Worm (Caenorhabditis elegans): ENCODE measurements around the gene comt-4.
A peak's percentile ranks its signal among the peaks of the same experiment; 100 is the strongest.
"Not testable (repeated sequence)": the region's sequence is repeated elsewhere in the genome, so short reads cannot be mapped to it uniquely, and the experiment has no call there.

Gene comt-4

DNA sequence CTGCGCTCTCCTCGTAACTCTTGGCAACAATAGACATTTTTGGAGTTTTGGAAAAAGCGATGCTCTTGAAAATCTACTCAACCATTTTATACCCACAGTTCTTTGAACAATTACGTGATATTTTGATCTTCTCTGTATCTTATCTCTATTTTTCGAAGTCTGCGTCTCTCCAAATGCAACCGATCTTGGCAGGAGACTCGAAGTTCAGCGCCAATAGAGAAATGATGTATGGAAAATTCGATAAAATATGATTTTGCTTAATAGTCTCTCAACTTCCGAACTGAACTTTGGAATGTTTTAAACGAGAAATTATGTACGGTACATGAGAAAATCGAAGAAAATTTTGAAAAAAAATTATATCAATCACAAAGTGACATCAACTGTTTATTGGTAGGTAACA lies at the start of gene comt-4:
TSS of gene comt-4 (minus strand) at position 50 of the 400 bp plus-strand sequence.
- TF ChIP-seq F13C5.2 (tag; optimal IDR thresholded peaks at IDR 0.05): no peak
- TF ChIP-seq hmg-4 (GFP tag; optimal IDR thresholded peaks at IDR 0.05): no peak
- no peak for TF ChIP-seq hmbx-1 (tag; optimal IDR thresholded peaks at IDR 0.05)
- TF ChIP-seq tra-4 (tag; optimal IDR thresholded peaks at IDR 0.05): no peak
- TF ChIP-seq hnd-1 (tag; optimal IDR thresholded peaks at IDR 0.05): no peak
- no peak for TF ChIP-seq ama-1 (optimal IDR thresholded peaks at IDR 0.05)
- no peak for TF ChIP-seq tbx-11 (GFP tag; IDR thresholded peaks at IDR 0.05)
- no peak for TF ChIP-seq sea-1 (GFP tag; conservative IDR thresholded peaks at IDR 0.05)
- no peak for TF ChIP-seq flt-1 (GFP tag; IDR thresholded peaks at IDR 0.05)
- no peak for TF ChIP-seq ets-7 (tag; optimal IDR thresholded peaks at IDR 0.05)
- TF ChIP-seq ceh-36 (tag; optimal IDR thresholded peaks at IDR 0.05): no peak
- TF ChIP-seq B0310.2 (tag; optimal IDR thresholded peaks at IDR 0.05): no peak
- TF ChIP-seq aly-1 (tag; optimal IDR thresholded peaks at IDR 0.05): no peak
- TF ChIP-seq tbx-37 (GFP tag; conservative IDR thresholded peaks at IDR 0.05): no peak
- no peak for TF ChIP-seq ceh-13 (GFP tag; optimal IDR thresholded peaks at IDR 0.05)

DNA sequence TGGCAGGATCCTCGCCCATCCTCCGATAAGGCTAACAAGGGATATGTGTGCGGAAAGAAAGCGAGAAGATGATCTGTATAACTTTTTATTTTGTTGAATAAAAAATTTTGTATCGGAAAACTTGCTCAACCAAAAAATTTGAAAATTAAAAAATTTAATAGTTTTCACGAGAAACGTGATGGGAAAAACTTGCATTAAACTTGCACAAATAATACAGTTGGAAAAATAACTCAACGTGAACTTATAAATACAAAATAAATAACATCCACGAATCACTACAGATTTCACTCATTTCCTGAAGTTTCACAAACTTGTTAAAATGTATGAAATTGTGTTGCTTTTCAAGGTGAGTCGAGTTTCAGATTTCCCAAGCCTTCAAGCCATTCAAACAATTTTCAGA lies 49.1 kb upstream of the comt-4 start, which contains the start of gene F36F12.7:
TSS of gene F36F12.7 (plus strand) at position 301 of the 400 bp plus-strand sequence.
- TF ChIP-seq pes-1 (GFP tag; IDR thresholded peaks at IDR 0.05): no peak

DNA sequence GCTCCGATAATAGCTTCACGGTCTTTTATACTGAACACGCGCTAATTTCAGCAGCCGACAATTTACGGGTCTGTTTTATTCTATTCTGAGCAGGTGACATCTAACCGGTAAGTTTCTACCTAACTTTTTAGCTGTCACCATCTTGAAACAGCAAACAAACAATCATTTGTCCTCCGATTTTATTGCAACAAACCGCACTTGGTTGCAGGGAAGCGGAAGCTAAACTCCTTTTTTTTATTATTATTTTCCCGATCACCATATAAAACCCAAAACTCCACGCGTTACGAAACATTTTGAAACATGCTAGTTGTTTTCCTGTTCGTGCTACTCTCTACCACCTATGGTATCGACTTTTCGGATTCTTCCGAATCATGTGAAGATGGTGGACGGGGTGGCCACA lies 47.7 kb upstream of the comt-4 start, which contains the start of gene clec-208:
TSS of gene clec-208 (plus strand) at position 301 of the 400 bp plus-strand sequence.
- TF ChIP-seq ceh-13 (GFP tag; optimal IDR thresholded peaks at IDR 0.05): no peak
- TF ChIP-seq sea-1 (GFP tag; conservative IDR thresholded peaks at IDR 0.05): no peak
- TF ChIP-seq hmbx-1 (tag; optimal IDR thresholded peaks at IDR 0.05): no peak
- TF ChIP-seq pes-1 (GFP tag; IDR thresholded peaks at IDR 0.05): no peak
- TF ChIP-seq tra-4 (tag; optimal IDR thresholded peaks at IDR 0.05): no peak
- no peak for TF ChIP-seq flt-1 (GFP tag; IDR thresholded peaks at IDR 0.05)
- TF ChIP-seq aly-1 (tag; optimal IDR thresholded peaks at IDR 0.05): no peak
- no peak for TF ChIP-seq ama-1 (optimal IDR thresholded peaks at IDR 0.05)
- TF ChIP-seq hnd-1 (tag; optimal IDR thresholded peaks at IDR 0.05): no peak
- TF ChIP-seq ets-7 (tag; optimal IDR thresholded peaks at IDR 0.05): no peak
- no peak for TF ChIP-seq scrt-1 (GFP tag; IDR thresholded peaks at IDR 0.05)
- no peak for TF ChIP-seq tbx-37 (GFP tag; conservative IDR thresholded peaks at IDR 0.05)
- TF ChIP-seq B0310.2 (tag; optimal IDR thresholded peaks at IDR 0.05): no peak
- TF ChIP-seq ceh-36 (tag; optimal IDR thresholded peaks at IDR 0.05): no peak
- no peak for TF ChIP-seq hmg-4 (GFP tag; optimal IDR thresholded peaks at IDR 0.05)
- TF ChIP-seq tbx-11 (GFP tag; IDR thresholded peaks at IDR 0.05): no peak
- TF ChIP-seq F13C5.2 (tag; optimal IDR thresholded peaks at IDR 0.05): no peak

DNA sequence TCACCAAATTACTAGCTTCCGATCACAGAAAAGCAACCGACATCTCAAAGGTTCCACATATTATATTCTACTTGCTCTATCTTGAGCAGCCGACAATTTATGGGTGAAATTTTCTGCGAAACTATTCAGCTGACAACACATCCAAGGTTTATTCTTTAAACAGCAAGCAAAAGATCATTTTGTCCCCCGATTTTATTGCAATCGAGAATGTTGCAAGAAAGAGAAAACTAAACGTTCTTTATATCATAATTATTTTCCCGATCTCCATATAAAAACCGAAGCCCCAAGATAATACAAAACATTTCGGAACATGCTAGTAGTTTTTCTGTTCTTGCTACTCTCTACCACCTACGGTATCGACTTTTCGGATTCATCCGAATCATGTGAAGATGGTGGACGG lies 45.8 kb upstream of the comt-4 start, which contains the start of gene clec-207:
TSS of gene clec-207 (plus strand) at position 301 of the 400 bp plus-strand sequence.
- TF ChIP-seq scrt-1 (GFP tag; IDR thresholded peaks at IDR 0.05) (no peak), F13C5.2 (tag; optimal IDR thresholded peaks at IDR 0.05) (no peak), aly-1 (tag; optimal IDR thresholded peaks at IDR 0.05) (no peak), ceh-36 (tag; optimal IDR thresholded peaks at IDR 0.05) (no peak), pes-1 (GFP tag; IDR thresholded peaks at IDR 0.05) (no peak), ets-7 (tag; optimal IDR thresholded peaks at IDR 0.05) (no peak), tra-4 (tag; optimal IDR thresholded peaks at IDR 0.05) (no peak), ceh-13 (GFP tag; optimal IDR thresholded peaks at IDR 0.05) (no peak)

DNA sequence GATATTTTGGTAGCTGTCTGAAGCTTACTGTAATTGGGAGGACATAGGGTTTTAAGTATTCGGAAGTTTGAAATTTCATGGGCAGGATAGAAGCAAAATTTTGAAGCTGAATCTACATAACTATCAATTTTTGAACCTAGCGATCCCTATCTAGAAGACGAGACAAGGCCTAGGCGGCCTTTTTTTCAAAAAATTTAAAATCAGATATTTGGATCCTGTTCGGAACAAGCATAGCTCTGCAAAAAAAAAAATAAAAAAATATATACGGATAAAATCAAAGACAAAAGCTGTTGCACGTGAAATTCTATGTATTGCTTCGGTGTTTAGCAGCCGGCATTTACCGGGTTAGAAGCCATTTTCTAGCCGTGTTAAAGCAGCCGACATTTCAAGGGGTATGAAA lies 45.2 kb upstream of the comt-4 start, which contains the start of gene F36F12.2:
TSS of gene F36F12.2 (minus strand) at position 101 of the 400 bp plus-strand sequence.
- no peak for TF ChIP-seq tbx-37 (GFP tag; conservative IDR thresholded peaks at IDR 0.05)
- TF ChIP-seq hmg-4 (GFP tag; optimal IDR thresholded peaks at IDR 0.05): no peak
- no peak for TF ChIP-seq F13C5.2 (tag; optimal IDR thresholded peaks at IDR 0.05)
- TF ChIP-seq ceh-36 (tag; optimal IDR thresholded peaks at IDR 0.05): no peak
- TF ChIP-seq ets-7 (tag; optimal IDR thresholded peaks at IDR 0.05): no peak
- no peak for TF ChIP-seq tra-4 (tag; optimal IDR thresholded peaks at IDR 0.05)
- no peak for TF ChIP-seq aly-1 (tag; optimal IDR thresholded peaks at IDR 0.05)
- no peak for TF ChIP-seq sea-1 (GFP tag; conservative IDR thresholded peaks at IDR 0.05)
- no peak for TF ChIP-seq ama-1 (optimal IDR thresholded peaks at IDR 0.05)
- TF ChIP-seq flt-1 (GFP tag; IDR thresholded peaks at IDR 0.05): no peak
- TF ChIP-seq hmbx-1 (tag; optimal IDR thresholded peaks at IDR 0.05): no peak
- no peak for TF ChIP-seq scrt-1 (GFP tag; IDR thresholded peaks at IDR 0.05)
- TF ChIP-seq ceh-13 (GFP tag; optimal IDR thresholded peaks at IDR 0.05): no peak
- TF ChIP-seq hnd-1 (tag; optimal IDR thresholded peaks at IDR 0.05): no peak

DNA sequence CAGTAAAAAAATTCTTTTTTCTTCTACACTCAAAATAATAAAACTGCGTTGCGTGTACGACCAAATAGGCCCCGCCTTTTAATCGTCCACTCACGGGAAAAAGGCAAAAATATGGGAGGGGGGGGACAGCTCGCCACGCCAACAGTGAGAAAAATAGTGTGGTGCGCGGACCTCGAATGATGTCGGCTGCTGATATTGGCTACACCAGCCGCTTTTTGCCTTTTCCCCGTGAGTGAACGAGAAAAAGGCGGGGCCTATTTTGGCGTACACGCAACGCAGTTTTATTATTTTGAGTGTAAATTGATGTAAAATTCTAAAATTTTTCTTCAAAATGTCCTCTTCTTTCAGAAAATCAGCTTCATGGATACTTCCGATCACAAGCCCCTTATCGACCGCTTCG lies 40.3 kb upstream of the comt-4 start, which contains the start of gene ztf-28:
TSS of gene ztf-28 (plus strand) at position 349 of the 400 bp plus-strand sequence.
- not testable (repeated sequence) for TF ChIP-seq B0310.2 (tag; optimal IDR thresholded peaks at IDR 0.05); ets-7 (tag; optimal IDR thresholded peaks at IDR 0.05); tbx-37 (GFP tag; conservative IDR thresholded peaks at IDR 0.05)

DNA sequence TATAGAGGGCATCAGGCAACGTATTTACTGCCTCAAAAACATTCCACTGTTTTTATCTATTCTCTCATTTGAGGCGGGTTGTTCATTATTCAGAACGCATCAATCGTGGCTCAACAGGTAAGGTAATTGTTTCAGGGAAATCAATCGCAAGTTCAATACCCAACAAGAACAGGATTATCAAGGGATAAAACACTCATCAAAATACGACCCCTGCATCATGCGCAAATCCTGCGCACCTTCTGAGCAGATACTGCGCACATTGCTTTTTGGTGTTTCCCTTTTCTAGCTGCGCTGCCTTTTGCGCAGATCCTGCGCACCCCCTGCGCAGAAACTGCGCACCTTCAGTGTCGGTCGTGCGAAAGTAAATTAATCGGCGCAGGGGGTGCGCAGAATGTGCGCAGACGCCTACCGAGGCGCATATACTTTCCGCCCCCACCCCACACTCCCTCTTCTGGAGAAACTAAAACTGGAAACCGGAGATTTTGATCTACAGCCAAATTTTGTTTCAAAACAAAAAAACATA lies 35.8 kb upstream of the comt-4 start, which contains the start of gene F36F12.3:
TSS of gene F36F12.3 (plus strand) at position 51 of the 523 bp plus-strand sequence.
- 0 out of 2 replicates have a peak, but pooled peaks have one; percentile 11 for TF ChIP-seq scrt-1 (GFP tag; IDR thresholded peaks at IDR 0.05)

DNA sequence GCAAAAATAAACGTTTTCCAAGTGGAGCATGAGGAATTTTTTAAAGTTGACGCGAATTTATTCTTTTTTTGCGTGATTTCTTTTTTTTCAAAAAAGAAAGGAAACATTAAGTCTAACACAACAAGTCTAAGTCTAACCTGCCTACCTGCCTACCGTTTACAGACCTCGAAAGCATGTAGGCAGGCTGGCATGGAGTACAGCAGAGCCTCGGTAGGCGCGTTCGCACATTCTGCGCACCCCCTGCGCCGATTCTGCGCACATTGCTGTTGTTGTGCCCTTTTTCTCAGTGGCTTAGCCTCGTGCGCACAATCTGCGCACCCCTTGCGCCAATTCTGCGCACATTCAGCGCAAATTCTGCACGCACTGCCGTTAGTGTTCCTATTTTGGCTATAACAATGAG lies 33.9 kb upstream of the comt-4 start:
- no peak for TF ChIP-seq F13C5.2 (tag; optimal IDR thresholded peaks at IDR 0.05)
- no peak for TF ChIP-seq hnd-1 (tag; optimal IDR thresholded peaks at IDR 0.05)
- no peak for TF ChIP-seq ceh-13 (GFP tag; optimal IDR thresholded peaks at IDR 0.05)
- TF ChIP-seq scrt-1 (GFP tag; IDR thresholded peaks at IDR 0.05): no peak
- TF ChIP-seq aly-1 (tag; optimal IDR thresholded peaks at IDR 0.05): no peak
- TF ChIP-seq hmg-4 (GFP tag; optimal IDR thresholded peaks at IDR 0.05): no peak
- TF ChIP-seq tbx-37 (GFP tag; conservative IDR thresholded peaks at IDR 0.05): no peak
- no peak for TF ChIP-seq B0310.2 (tag; optimal IDR thresholded peaks at IDR 0.05)
- no peak for TF ChIP-seq ceh-36 (tag; optimal IDR thresholded peaks at IDR 0.05)
- no peak for TF ChIP-seq hmbx-1 (tag; optimal IDR thresholded peaks at IDR 0.05)
- no peak for TF ChIP-seq sea-1 (GFP tag; conservative IDR thresholded peaks at IDR 0.05)
- TF ChIP-seq tra-4 (tag; optimal IDR thresholded peaks at IDR 0.05): no peak
- TF ChIP-seq pes-1 (GFP tag; IDR thresholded peaks at IDR 0.05): no peak
